Worm (Caenorhabditis elegans) whole organism, midembryonic: Measurements from ENCODE around the gene tsp-21.

Experiments
- T22C8.4 ChIP-seq: fragments of 200-800 bp; sonication (Bioruptor generic); IDR thresholded peaks from 2 replicates; pipeline ENCODE4 v1.3.6; 2022; ENCODE audit warnings: missing genetic modification characterization, missing compliant biosample characterization
- flt-1 ChIP-seq: fragments of 200-800 bp; sonication (Bioruptor generic); IDR thresholded peaks from 2 replicates; pipeline ENCODE4 v1.3.6; 2022; ENCODE audit warnings: missing genetic modification characterization, missing compliant biosample characterization
- klf-2 ChIP-seq: fragments of 200-800 bp; sonication (Bioruptor generic); conservative IDR thresholded peaks from 2 replicates; pipeline ENCODE4 v1.3.6; 2022; ENCODE audit warnings: missing genetic modification reagents, missing genetic modification characterization, missing compliant biosample characterization
- med-1 ChIP-seq: sonication (generic microtip); optimal IDR thresholded peaks from 2 replicates; lab custom pipeline; 2017; ENCODE audit warnings: missing genetic modification characterization, mild to moderate bottlenecking, missing compliant biosample characterization, antibody characterized with exemption, missing genetic modification reagents; ENCODE audit not compliant: insufficient read depth
- ref-1 ChIP-seq: fragments of 200-800 bp; sonication (Bioruptor generic); conservative IDR thresholded peaks from 2 replicates; pipeline ENCODE4 v1.3.6; 2022; ENCODE audit warnings: missing genetic modification reagents, missing genetic modification characterization, missing compliant biosample characterization
- tab-1 ChIP-seq: fragments of 200-800 bp; sonication (Bioruptor generic); IDR thresholded peaks from 2 replicates; pipeline ENCODE4 v1.3.6; 2022; ENCODE audit warnings: missing genetic modification characterization, missing compliant biosample characterization
- ztf-23 ChIP-seq: fragments of 200-800 bp; sonication (Bioruptor generic); IDR thresholded peaks from 2 replicates; pipeline ENCODE4 v1.3.6; 2022; ENCODE audit warnings: missing genetic modification reagents, missing genetic modification characterization, missing compliant biosample characterization
- ztf-29 ChIP-seq: fragments of 200-800 bp; sonication (Bioruptor generic); IDR thresholded peaks from 2 replicates; pipeline ENCODE4 v1.3.6; 2022; ENCODE audit warnings: missing genetic modification reagents, missing genetic modification characterization, missing compliant biosample characterization

The tsp-21 gene

DNA sequence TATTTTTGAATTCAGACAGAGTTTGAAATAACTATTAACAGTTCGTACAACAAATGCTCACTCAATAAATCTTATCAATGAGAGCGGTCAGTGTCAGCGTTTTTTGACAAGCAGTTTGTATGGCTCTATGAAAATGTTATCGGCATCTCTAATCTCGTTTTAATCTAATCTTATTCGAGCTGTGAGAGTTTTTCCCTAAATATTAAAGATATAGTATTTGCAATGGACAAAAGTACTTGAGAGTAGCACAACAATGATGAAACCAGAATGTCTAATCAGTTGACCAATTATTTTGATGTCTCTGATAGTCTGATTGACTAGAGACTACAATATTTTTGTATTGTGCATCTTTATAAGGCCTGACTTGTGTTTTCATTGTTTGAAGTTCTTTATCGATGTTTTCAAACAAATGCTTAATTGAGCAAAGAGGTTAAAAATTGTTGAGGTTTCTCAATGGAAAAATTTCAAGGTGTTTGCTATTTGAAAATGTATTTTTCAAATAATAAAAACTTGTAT lies 52.8 kb downstream of the tsp-21 start, which contains the start of gene F19C6.5:
TSS of gene F19C6.5 (minus strand) at position 51 of the 516 bp plus-strand sequence.
- TF ChIP-seq med-1: no peak
- no peak for TF ChIP-seq klf-2 (GFP tag; lab: Robert Waterston, UW)
- no peak for TF ChIP-seq flt-1 (GFP tag; lab: Robert Waterston, UW)
- no peak for TF ChIP-seq ztf-23 (GFP tag; lab: Robert Waterston, UW)
- TF ChIP-seq ref-1 (GFP tag; lab: Robert Waterston, UW): no peak
- no peak for TF ChIP-seq tab-1 (GFP tag; lab: Robert Waterston, UW)
- TF ChIP-seq T22C8.4 (GFP tag; lab: Robert Waterston, UW): no peak
- TF ChIP-seq ztf-29 (GFP tag; lab: Robert Waterston, UW): no peak
